Worm (Caenorhabditis elegans) whole organism, L1 larva: ENCODE measurements around the gene str-206.

Experiments used
- C04F5.9 ChIP-seq: sonication (generic microtip); optimal IDR thresholded peaks from 2 replicates; lab custom pipeline; 2016; ENCODE audit warnings: missing genetic modification characterization, missing compliant biosample characterization
- C16A3.4 ChIP-seq: fragments of 150-350 bp; optimal IDR thresholded peaks from 2 replicates; lab custom pipeline; 2014; ENCODE audit warnings: missing biosample characterization, missing genetic modification characterization
- C34B4.2 ChIP-seq: sonication (generic microtip); optimal IDR thresholded peaks from 2 replicates; lab custom pipeline; 2017; ENCODE audit warnings: mild to moderate bottlenecking, missing genetic modification characterization, missing compliant biosample characterization
- F16B12.6 ChIP-seq: fragments of 150-350 bp; optimal IDR thresholded peaks from 2 replicates; lab custom pipeline; 2014; ENCODE audit warnings: missing biosample characterization, missing genetic modification characterization
- Y116A8C.19 ChIP-seq: sonication (generic microtip); optimal IDR thresholded peaks from 2 replicates; lab custom pipeline; 2016; ENCODE audit warnings: missing compliant biosample characterization, missing genetic modification characterization, borderline replicate concordance
- aha-1 ChIP-seq: fragments of 150-350 bp; optimal IDR thresholded peaks from 2 replicates; lab custom pipeline; 2014; ENCODE audit warnings: missing biosample characterization, missing genetic modification characterization
- aly-2 ChIP-seq: fragments of 150-350 bp; optimal IDR thresholded peaks from 2 replicates; lab custom pipeline; 2014; ENCODE audit warnings: missing biosample characterization, missing genetic modification characterization
- blmp-1 ChIP-seq: fragments of 150-350 bp; optimal IDR thresholded peaks from 2 replicates; lab custom pipeline; 2014; ENCODE audit warnings: missing biosample characterization, missing genetic modification characterization
- ceh-88 ChIP-seq: fragments of 200-800 bp; sonication (Bioruptor generic); IDR thresholded peaks from 2 replicates; pipeline ENCODE4 v1.3.6; 2022; ENCODE audit warnings: missing genetic modification characterization, missing compliant biosample characterization
- ceh-90 ChIP-seq: sonication (generic microtip); optimal IDR thresholded peaks from 2 replicates; lab custom pipeline; 2016; ENCODE audit warnings: missing genetic modification characterization, missing compliant biosample characterization
- dsc-1 ChIP-seq: sonication (generic microtip); optimal IDR thresholded peaks from 2 replicates; lab custom pipeline; 2016; ENCODE audit warnings: mild to moderate bottlenecking, missing genetic modification characterization, missing compliant biosample characterization
- efl-1 ChIP-seq, 4 experiments: fragments of 150-350 bp; optimal IDR thresholded peaks in 3 of 4; peaks in 1 of 4; 1 replicate in 1 of 4; 2 replicates in 3 of 4; lab custom pipeline; 2014; ENCODE audit warnings: missing biosample characterization in 2 of 4, missing genetic modification characterization in 2 of 4, missing genetic modification reagents in 2 of 4
- egl-13 ChIP-seq: sonication (generic microtip); optimal IDR thresholded peaks from 2 replicates; lab custom pipeline; 2016; ENCODE audit warnings: missing genotype, missing genetic modification reagents, missing genetic modification characterization, missing compliant biosample characterization
- elt-3 ChIP-seq, 6 experiments: fragments of 150-350 bp in 1 of 6; sonication (generic microtip); optimal IDR thresholded peaks; 2 replicates each; lab custom pipeline; 2017 to 2018; ENCODE audit warnings: missing biosample characterization in 6 of 6, missing genetic modification characterization in 6 of 6, inconsistent platforms in 1 of 6
- ets-5 ChIP-seq: fragments of 200-800 bp; sonication (Bioruptor generic); IDR thresholded peaks from 2 replicates; pipeline ENCODE4 v1.3.6; 2022; ENCODE audit warnings: missing genetic modification characterization, missing compliant biosample characterization
- fkh-8 ChIP-seq: sonication (generic microtip); optimal IDR thresholded peaks from 2 replicates; lab custom pipeline; 2016; ENCODE audit warnings: mild to moderate bottlenecking, missing genetic modification characterization, missing compliant biosample characterization
- grh-1 ChIP-seq: fragments of 200-800 bp; sonication (Bioruptor generic); IDR thresholded peaks from 2 replicates; pipeline ENCODE4 v1.3.6; 2022; ENCODE audit warnings: missing genetic modification reagents, missing genetic modification characterization, missing compliant biosample characterization
- hlh-17 ChIP-seq: fragments of 200-800 bp; sonication (Bioruptor generic); optimal IDR thresholded peaks from 2 replicates; lab custom pipeline; 2018; ENCODE audit warnings: missing genetic modification characterization, mild to moderate bottlenecking, missing compliant biosample characterization, moderate library complexity, borderline replicate concordance
- hlh-4 ChIP-seq: sonication (generic microtip); optimal IDR thresholded peaks from 2 replicates; lab custom pipeline; 2016; ENCODE audit warnings: mild to moderate bottlenecking, missing genetic modification characterization, missing compliant biosample characterization
- isw-1 ChIP-seq: fragments of 200-800 bp; sonication (Bioruptor generic); IDR thresholded peaks from 2 replicates; pipeline ENCODE4 v1.3.6; 2022; ENCODE audit warnings: missing genetic modification characterization, missing compliant biosample characterization
- lin-13 ChIP-seq: fragments of 150-350 bp; optimal IDR thresholded peaks from 2 replicates; lab custom pipeline; 2014; ENCODE audit warnings: missing biosample characterization, missing genetic modification reagents, missing genetic modification characterization
- lin-14 ChIP-seq: fragments of 200-800 bp; sonication (Bioruptor generic); optimal IDR thresholded peaks from 2 replicates; lab custom pipeline; 2018; ENCODE audit warnings: mild to moderate bottlenecking, missing genetic modification characterization, moderate library complexity, missing compliant biosample characterization
- lin-15B ChIP-seq: fragments of 150-350 bp; sonication (generic microtip); optimal IDR thresholded peaks from 3 replicates; lab custom pipeline; 2014; ENCODE audit warnings: missing biosample characterization, missing genetic modification characterization
- lin-39 ChIP-seq: fragments of 150-350 bp; optimal IDR thresholded peaks from 2 replicates; lab custom pipeline; 2014; ENCODE audit warnings: missing biosample characterization, missing genetic modification reagents, missing genetic modification characterization
- mab-9 ChIP-seq: fragments of 200-800 bp; sonication (Bioruptor generic); IDR thresholded peaks from 2 replicates; pipeline ENCODE4 v1.3.6; 2022; ENCODE audit warnings: missing genetic modification reagents, missing genetic modification characterization, missing compliant biosample characterization
- mdl-1 ChIP-seq, 2 experiments: fragments of 150-350 bp; optimal IDR thresholded peaks; 2 replicates each; lab custom pipeline; 2014 to 2017; ENCODE audit warnings: missing biosample characterization in 2 of 2, missing genetic modification characterization in 2 of 2, inconsistent platforms in 1 of 2
- mef-2 ChIP-seq: fragments of 150-350 bp; optimal IDR thresholded peaks from 2 replicates; lab custom pipeline; 2014; ENCODE audit warnings: missing biosample characterization, missing genetic modification characterization
- nhr-12 ChIP-seq: sonication (generic microtip); optimal IDR thresholded peaks from 2 replicates; lab custom pipeline; 2017; ENCODE audit warnings: missing biosample characterization, missing genetic modification characterization
- nhr-19 ChIP-seq: fragments of 200-800 bp; sonication (Bioruptor generic); conservative IDR thresholded peaks from 2 replicates; pipeline ENCODE4 v1.3.6; 2022; ENCODE audit warnings: missing genetic modification characterization, missing compliant biosample characterization
- nhr-20 ChIP-seq: sonication (generic microtip); optimal IDR thresholded peaks from 2 replicates; lab custom pipeline; 2016; ENCODE audit warnings: mild to moderate bottlenecking, missing genetic modification characterization, missing compliant biosample characterization
- nhr-28 ChIP-seq: fragments of 150-350 bp; optimal IDR thresholded peaks from 2 replicates; lab custom pipeline; 2014; ENCODE audit warnings: missing biosample characterization, missing genetic modification characterization
- nhr-47 ChIP-seq: sonication (generic microtip); optimal IDR thresholded peaks from 2 replicates; lab custom pipeline; 2016; ENCODE audit warnings: mild to moderate bottlenecking, missing genetic modification characterization, moderate library complexity, missing compliant biosample characterization
- nhr-71 ChIP-seq: sonication (generic microtip); optimal IDR thresholded peaks from 2 replicates; lab custom pipeline; 2016; ENCODE audit warnings: mild to moderate bottlenecking, missing genetic modification characterization, moderate library complexity, missing compliant biosample characterization
- nhr-77 ChIP-seq: fragments of 150-350 bp; optimal IDR thresholded peaks from 2 replicates; lab custom pipeline; 2014; ENCODE audit warnings: missing biosample characterization, missing genetic modification characterization
- nhr-85 ChIP-seq: sonication (generic microtip); peaks from one replicate; lab custom pipeline; 2016; ENCODE audit warnings: missing genetic modification characterization, inconsistent platforms, missing compliant biosample characterization
- nhr-90 ChIP-seq: sonication (generic microtip); optimal IDR thresholded peaks from 2 replicates; lab custom pipeline; 2016; ENCODE audit warnings: mild to moderate bottlenecking, missing genetic modification characterization, missing compliant biosample characterization; ENCODE audit not compliant: poor library complexity
- pax-3 ChIP-seq: fragments of 200-800 bp; sonication (Bioruptor generic); optimal IDR thresholded peaks from 2 replicates; lab custom pipeline; 2018; ENCODE audit warnings: mild to moderate bottlenecking, missing genetic modification characterization, moderate library complexity, missing compliant biosample characterization
- snpc-4 ChIP-seq: fragments of 150-350 bp; optimal IDR thresholded peaks from 2 replicates; lab custom pipeline; 2014; ENCODE audit warnings: missing biosample characterization, missing genetic modification characterization
- sox-4 ChIP-seq: sonication (generic microtip); optimal IDR thresholded peaks from 2 replicates; lab custom pipeline; 2016; ENCODE audit warnings: missing genetic modification characterization, missing compliant biosample characterization
- sptf-1 ChIP-seq: fragments of 150-350 bp; optimal IDR thresholded peaks from 2 replicates; lab custom pipeline; 2014; ENCODE audit warnings: missing biosample characterization, missing genetic modification characterization
- tbx-2 ChIP-seq: sonication (generic microtip); optimal IDR thresholded peaks from 2 replicates; lab custom pipeline; 2016; ENCODE audit warnings: missing genetic modification characterization, missing compliant biosample characterization
- tlp-1 ChIP-seq: fragments of 150-350 bp; optimal IDR thresholded peaks from 2 replicates; lab custom pipeline; 2014; ENCODE audit warnings: missing biosample characterization, missing genetic modification characterization
- unc-130 ChIP-seq: fragments of 150-350 bp; optimal IDR thresholded peaks from 2 replicates; lab custom pipeline; 2017; ENCODE audit warnings: missing biosample characterization, missing genetic modification characterization, inconsistent platforms
- unc-62 ChIP-seq: fragments of 150-350 bp; optimal IDR thresholded peaks from 2 replicates; lab custom pipeline; 2014; ENCODE audit warnings: missing biosample characterization, missing genetic modification reagents, missing genetic modification characterization
- unc-86 ChIP-seq: sonication (generic microtip); optimal IDR thresholded peaks from 2 replicates; lab custom pipeline; 2016; ENCODE audit warnings: missing genetic modification characterization, missing compliant biosample characterization
- unc-98 ChIP-seq: fragments of 200-800 bp; sonication (Bioruptor generic); IDR thresholded peaks from 2 replicates; pipeline ENCODE4 v1.3.6; 2022; ENCODE audit warnings: missing genetic modification characterization, missing compliant biosample characterization
- vab-15 ChIP-seq: sonication (generic microtip); optimal IDR thresholded peaks from 2 replicates; lab custom pipeline; 2017; ENCODE audit warnings: missing genotype, mild to moderate bottlenecking, missing genetic modification characterization, missing compliant biosample characterization
- xbp-1 ChIP-seq: sonication (generic microtip); optimal IDR thresholded peaks from 2 replicates; lab custom pipeline; 2016; ENCODE audit warnings: missing genetic modification characterization, missing compliant biosample characterization
- ztf-11 ChIP-seq, 2 experiments: sonication (generic microtip); optimal IDR thresholded peaks; 2 replicates each; lab custom pipeline; 2016 to 2017; ENCODE audit warnings: missing genetic modification characterization in 2 of 2, missing biosample characterization in 1 of 2, missing compliant biosample characterization in 1 of 2
- ztf-4 ChIP-seq: fragments of 150-350 bp; optimal IDR thresholded peaks from 2 replicates; lab custom pipeline; 2014; ENCODE audit warnings: missing biosample characterization, missing genetic modification characterization

The str-206 gene

ce11 chrV:6224494-6224959, 6.6 kb downstream of the str-206 start (continued):
- TF ChIP-seq aha-1 (tag; lab: Kevin White, UChicago) = peak; percentile 91
- TF ChIP-seq elt-3 (tag; optimal IDR thresholded peaks at IDR 0.05; lab: Kevin White, UChicago) = peak in 5 of 6 experiments; percentile 30 to 91 (median 64)
- TF ChIP-seq blmp-1 = peak; percentile 91
- no peak for TF ChIP-seq tlp-1 (tag; lab: Kevin White, UChicago)
- peak; percentile 5 for TF ChIP-seq hlh-4 (tag; lab: Kevin White, UChicago)
- TF ChIP-seq ceh-90 (tag; lab: Kevin White, UChicago) = no peak
- peak; percentile 100 for TF ChIP-seq nhr-71 (tag; lab: Kevin White, UChicago)
- peak; percentile 11 for TF ChIP-seq vab-15 (tag; lab: Kevin White, UChicago)
- peak; percentile 66 for TF ChIP-seq C04F5.9 (tag; lab: Kevin White, UChicago)
- peak; percentile 83 for TF ChIP-seq snpc-4 (tag; lab: Kevin White, UChicago)
- TF ChIP-seq lin-13 (GFP tag; lab: Kevin White, UChicago) = peak; percentile 98
- TF ChIP-seq mab-9 = peak; percentile 92
- TF ChIP-seq unc-86 (tag; lab: Kevin White, UChicago) = peak; percentile 99
- peak; percentile 96 for TF ChIP-seq ztf-4 (tag; lab: Kevin White, UChicago)
- peak; percentile 80 for TF ChIP-seq ceh-88 (GFP tag; lab: Robert Waterston, UW)
- TF ChIP-seq grh-1 (GFP tag; lab: Robert Waterston, UW) = peak; percentile 93
- TF ChIP-seq nhr-19 (GFP tag; lab: Robert Waterston, UW) = peak; percentile 94
- peak; percentile 94 for TF ChIP-seq C16A3.4 (tag; lab: Kevin White, UChicago)
- peak; percentile 92 for TF ChIP-seq xbp-1
- peak; percentile 97 for TF ChIP-seq mef-2 (tag; lab: Kevin White, UChicago)
- TF ChIP-seq hlh-17 (GFP tag; lab: Kevin White, UChicago) = no peak
- peak; percentile 99 for TF ChIP-seq dsc-1 (tag; lab: Kevin White, UChicago)
- no peak for TF ChIP-seq sptf-1
- TF ChIP-seq fkh-8 (tag; lab: Kevin White, UChicago) = peak; percentile 99
- TF ChIP-seq pax-3 (tag; lab: Kevin White, UChicago) = peak; percentile 94
- peak; percentile 94 for TF ChIP-seq nhr-77 (tag; lab: Kevin White, UChicago)
- no peak for TF ChIP-seq unc-62 (GFP tag; lab: Kevin White, UChicago)
- peak; percentile 99 for TF ChIP-seq nhr-20
- TF ChIP-seq nhr-47 (tag; lab: Kevin White, UChicago) = peak; percentile 99
- peak; percentile 7 for TF ChIP-seq nhr-12
- TF ChIP-seq tbx-2 (tag; lab: Kevin White, UChicago) = peak; percentile 98
- peak; percentile 99 for TF ChIP-seq nhr-85
- TF ChIP-seq isw-1 (GFP tag; lab: Robert Waterston, UW) = peak; percentile 85
- peak; percentile 82 to 83 for TF ChIP-seq efl-1 (optimal IDR thresholded peaks at IDR 0.05; lab: Kevin White, UChicago)
- TF ChIP-seq efl-1 (GFP tag; optimal IDR thresholded peaks at IDR 0.05 in 1 of 2; lab: Kevin White, UChicago) = peak; percentile 56 to 96
- peak; percentile 93 for TF ChIP-seq lin-39 (tag; lab: Kevin White, UChicago)
- TF ChIP-seq ets-5 (GFP tag; lab: Robert Waterston, UW) = no peak
- peak; percentile 67 for TF ChIP-seq unc-98
- peak; percentile 44 for TF ChIP-seq Y116A8C.19
- TF ChIP-seq mdl-1 (tag; optimal IDR thresholded peaks at IDR 0.05; lab: Kevin White, UChicago) = peak; percentile 84 to 99
- TF ChIP-seq lin-14 (GFP tag; lab: Kevin White, UChicago) = peak; percentile 100
- peak; percentile 94 for TF ChIP-seq egl-13 (tag; lab: Kevin White, UChicago)
- TF ChIP-seq sox-4 (tag; lab: Kevin White, UChicago) = peak; percentile 95
- peak; percentile 90 for TF ChIP-seq unc-130 (tag; lab: Kevin White, UChicago)
- peak in 1 of 2 experiments; percentile 78 for TF ChIP-seq ztf-11 (tag; optimal IDR thresholded peaks at IDR 0.05; lab: Kevin White, UChicago)
- TF ChIP-seq nhr-90 = peak; percentile 93
- no peak for TF ChIP-seq F16B12.6 (tag; lab: Kevin White, UChicago)
- peak; percentile 92 for TF ChIP-seq aly-2 (tag; lab: Kevin White, UChicago)
- no peak for TF ChIP-seq nhr-28
- TF ChIP-seq lin-15B (tag; lab: Kevin White, UChicago) = peak; percentile 25
- TF ChIP-seq C34B4.2 = no peak
- TF ChIP-seq, all 84 proteins: peak for 68
